Fruit fly (Drosophila melanogaster) whole organism, prepupa: ENCODE data around the gene CG33648.

Experiments
- CG6163 ChIP-seq: fragments of 200-800 bp; sonication (Bioruptor generic); IDR thresholded peaks from 3 replicates; pipeline ENCODE4 v1.3.6; 2022; ENCODE audit warnings: missing biosample characterization, missing genetic modification characterization
- CG6854 ChIP-seq: fragments of 200-800 bp; sonication (Bioruptor generic); optimal IDR thresholded peaks from 2 replicates; lab custom pipeline; 2017; ENCODE audit warnings: missing biosample characterization, mild to moderate bottlenecking, missing genetic modification characterization
- Hr38 ChIP-seq: sonication (Bioruptor generic); optimal IDR thresholded peaks from 2 replicates; lab custom pipeline; 2016; ENCODE audit warnings: missing biosample characterization, missing genetic modification characterization

dm6 chr2L:14570843-14571242 is 46.7 kb downstream of the CG33648 start:
- TF ChIP-seq CG6163 (GFP tag; lab: Robert Waterston, UW) = no peak
- no peak for TF ChIP-seq CG6854 (GFP tag; lab: Kevin White, UChicago)
- no peak for TF ChIP-seq Hr38
